Fruit fly (Drosophila melanogaster) whole organism, embryonic: ENCODE data around the gene PolE2.
A peak's percentile ranks its signal among the peaks of the same experiment; 100 is the strongest.

ENCODE experiments used
- B-H1 ChIP-seq: fragments of 200-800 bp; sonication (Bioruptor generic); IDR thresholded peaks from 3 replicates; pipeline ENCODE4 v1.3.6; 2022; ENCODE audit warnings: missing biosample characterization, missing genetic modification characterization
- C15 ChIP-seq: fragments of 200-800 bp; sonication (Bioruptor generic); IDR thresholded peaks from 3 replicates; pipeline ENCODE4 v1.3.6; 2022; ENCODE audit warnings: missing biosample characterization, missing genetic modification characterization
- CG11723 ChIP-seq: fragments of 200-800 bp; sonication (Bioruptor generic); optimal IDR thresholded peaks from 2 replicates; lab custom pipeline; 2017; ENCODE audit warnings: missing biosample characterization, mild to moderate bottlenecking, missing genetic modification characterization
- CG14441 ChIP-seq: fragments of 200-800 bp; sonication (Bioruptor generic); IDR thresholded peaks from 2 replicates; pipeline ENCODE4 v1.3.6; 2022; ENCODE audit warnings: missing biosample characterization, missing genetic modification characterization
- CG1529 ChIP-seq: fragments of 200-800 bp; sonication (Bioruptor generic); optimal IDR thresholded peaks from 3 replicates; lab custom pipeline; 2018; ENCODE audit warnings: missing biosample characterization, missing genetic modification characterization
- CG15479 ChIP-seq: fragments of 200-800 bp; sonication (Bioruptor generic); optimal IDR thresholded peaks from 3 replicates; lab custom pipeline; 2019; ENCODE audit warnings: missing biosample characterization, mild to moderate bottlenecking, missing genetic modification characterization, moderate library complexity
- CG17802 ChIP-seq: fragments of 200-800 bp; sonication (Bioruptor generic); optimal IDR thresholded peaks from 2 replicates; lab custom pipeline; 2018; ENCODE audit warnings: missing biosample characterization, mild to moderate bottlenecking, missing genetic modification characterization, moderate library complexity
- CG30403 ChIP-seq: fragments of 200-800 bp; sonication (Bioruptor generic); optimal IDR thresholded peaks from 3 replicates; lab custom pipeline; 2016; ENCODE audit warnings: missing biosample characterization, missing genetic modification characterization
- CG31365 ChIP-seq: fragments of 200-800 bp; sonication (Bioruptor generic); optimal IDR thresholded peaks from 2 replicates; lab custom pipeline; 2018; ENCODE audit warnings: missing biosample characterization, mild to moderate bottlenecking, missing genetic modification characterization
- CG33557 ChIP-seq: fragments of 200-800 bp; sonication (Bioruptor generic); optimal IDR thresholded peaks from 2 replicates; lab custom pipeline; 2019; ENCODE audit warnings: missing biosample characterization, mild to moderate bottlenecking, missing genetic modification characterization, moderate library complexity
- CG5245 ChIP-seq: fragments of 200-800 bp; sonication (Bioruptor generic); optimal IDR thresholded peaks from 3 replicates; lab custom pipeline; 2016; ENCODE audit warnings: missing biosample characterization, missing genetic modification characterization
- CG6765 ChIP-seq: fragments of 200-800 bp; sonication (Bioruptor generic); optimal IDR thresholded peaks from 3 replicates; lab custom pipeline; 2017; ENCODE audit warnings: missing biosample characterization, mild to moderate bottlenecking, missing genetic modification characterization
- CG7357 ChIP-seq: fragments of 200-800 bp; sonication (Bioruptor generic); IDR thresholded peaks from 3 replicates; pipeline ENCODE4 v1.3.6; 2022; ENCODE audit warnings: missing biosample characterization, missing genetic modification characterization
- CG7928 ChIP-seq: fragments of 200-800 bp; sonication (Bioruptor generic); optimal IDR thresholded peaks from 2 replicates; lab custom pipeline; 2017; ENCODE audit warnings: missing biosample characterization, mild to moderate bottlenecking, missing genetic modification characterization
- CG9817 ChIP-seq: fragments of 200-800 bp; sonication (Bioruptor generic); optimal IDR thresholded peaks from 2 replicates; lab custom pipeline; 2018; ENCODE audit warnings: missing biosample characterization, mild to moderate bottlenecking, missing genetic modification characterization, moderate library complexity
- CTCF ChIP-seq: fragments of 200-800 bp; sonication (Bioruptor generic); optimal IDR thresholded peaks from 2 replicates; lab custom pipeline; 2017; ENCODE audit warnings: missing biosample characterization, mild to moderate bottlenecking, missing genetic modification characterization, moderate library complexity
- Chrac-16 ChIP-seq: fragments of 200-800 bp; sonication (Bioruptor generic); optimal IDR thresholded peaks from 3 replicates; lab custom pipeline; 2016; ENCODE audit warnings: missing biosample characterization, missing genetic modification characterization
- D ChIP-seq, 2 experiments: fragments of 200-800 bp in 1 of 2; fragments of >200 bp in 1 of 2; sonication (Bioruptor generic) in 1 of 2; optimal IDR thresholded peaks; 2 replicates in 1 of 2; 3 replicates in 1 of 2; lab custom pipeline; 2017; ENCODE audit warnings: mild to moderate bottlenecking in 1 of 2, missing biosample characterization in 1 of 2, missing genetic modification characterization in 1 of 2, missing genetic modification reagents in 1 of 2
- Dll ChIP-seq: fragments of 200-800 bp; sonication (Bioruptor generic); IDR thresholded peaks from 4 replicates; pipeline ENCODE4 v1.3.6; 2022; ENCODE audit warnings: missing biosample characterization, missing genetic modification characterization; ENCODE audit not compliant: partially characterized antibody
- Elba2 ChIP-seq: fragments of 200-800 bp; sonication (Bioruptor generic); optimal IDR thresholded peaks from 3 replicates; lab custom pipeline; 2016; ENCODE audit warnings: missing biosample characterization, missing genetic modification characterization
- Fer2 ChIP-seq: fragments of 200-800 bp; sonication (Bioruptor generic); optimal IDR thresholded peaks from 2 replicates; lab custom pipeline; 2018; ENCODE audit warnings: missing biosample characterization, mild to moderate bottlenecking, missing genetic modification characterization, moderate library complexity
- H2.0 ChIP-seq: fragments of 200-800 bp; sonication (Bioruptor generic); IDR thresholded peaks from 2 replicates; pipeline ENCODE4 v1.3.6; 2022; ENCODE audit warnings: missing biosample characterization, missing genetic modification characterization
- Hey ChIP-seq: fragments of 200-800 bp; sonication (Bioruptor generic); optimal IDR thresholded peaks from 3 replicates; lab custom pipeline; 2018; ENCODE audit warnings: missing biosample characterization, mild to moderate bottlenecking, missing genetic modification characterization
- HmgD ChIP-seq: fragments of 200-800 bp; sonication (Bioruptor generic); optimal IDR thresholded peaks from 3 replicates; lab custom pipeline; 2016; ENCODE audit warnings: missing biosample characterization, missing genetic modification characterization
- MBD-R2 ChIP-seq: fragments of 200-800 bp; sonication (Bioruptor generic); IDR thresholded peaks from 2 replicates; pipeline ENCODE4 v1.3.6; 2022; ENCODE audit warnings: missing biosample characterization, missing genetic modification characterization
- MESR4 ChIP-seq: fragments of 200-800 bp; sonication (Bioruptor generic); optimal IDR thresholded peaks from 2 replicates; lab custom pipeline; 2018; ENCODE audit warnings: missing biosample characterization, mild to moderate bottlenecking, missing genetic modification characterization, moderate library complexity
- Mrtf ChIP-seq: fragments of 200-800 bp; sonication (Bioruptor generic); IDR thresholded peaks from 3 replicates; pipeline ENCODE4 v1.3.6; 2022; ENCODE audit warnings: missing biosample characterization, missing genetic modification characterization
- NC2β ChIP-seq: fragments of 200-800 bp; sonication (Bioruptor generic); optimal IDR thresholded peaks from 2 replicates; lab custom pipeline; 2016; ENCODE audit warnings: missing biosample characterization, missing genetic modification characterization
- Sox100B ChIP-seq: fragments of 200-800 bp; sonication (Bioruptor generic); optimal IDR thresholded peaks from 3 replicates; lab custom pipeline; 2018; ENCODE audit warnings: missing biosample characterization, mild to moderate bottlenecking, missing genetic modification characterization
- bab2 ChIP-seq: fragments of 200-800 bp; sonication (Bioruptor generic); optimal IDR thresholded peaks from 2 replicates; lab custom pipeline; 2016; ENCODE audit warnings: missing biosample characterization, missing genetic modification characterization
- btn ChIP-seq: fragments of 200-800 bp; sonication (Bioruptor generic); optimal IDR thresholded peaks from 2 replicates; lab custom pipeline; 2016; ENCODE audit warnings: missing biosample characterization, missing genetic modification characterization
- cas ChIP-seq: fragments of 200-800 bp; sonication (Bioruptor generic); IDR thresholded peaks from 2 replicates; pipeline ENCODE4 v1.3.6; 2022; ENCODE audit warnings: missing biosample characterization, missing genetic modification characterization
- chif ChIP-seq, 2 experiments: fragments of 200-800 bp; sonication (Bioruptor generic); optimal IDR thresholded peaks; 3 replicates each; lab custom pipeline; 2016; ENCODE audit warnings: missing biosample characterization in 2 of 2, missing genetic modification characterization in 2 of 2
- chm ChIP-seq: fragments of 200-800 bp; sonication (Bioruptor generic); IDR thresholded peaks from 2 replicates; pipeline ENCODE4 v1.3.6; 2022; ENCODE audit warnings: missing biosample characterization, missing genetic modification characterization
- crol ChIP-seq: fragments of 200-800 bp; sonication (Bioruptor generic); IDR thresholded peaks from 2 replicates; pipeline ENCODE4 v1.3.6; 2022; ENCODE audit warnings: missing biosample characterization, missing genetic modification characterization
- disco-r ChIP-seq: fragments of 200-800 bp; sonication (Bioruptor generic); optimal IDR thresholded peaks from 2 replicates; lab custom pipeline; 2016; ENCODE audit warnings: missing biosample characterization, missing genetic modification characterization
- emc ChIP-seq: fragments of 200-800 bp; sonication (Bioruptor generic); optimal IDR thresholded peaks from 2 replicates; lab custom pipeline; 2016; ENCODE audit warnings: missing biosample characterization, missing genetic modification characterization
- fd96Cb ChIP-seq: fragments of 200-800 bp; sonication (Bioruptor generic); optimal IDR thresholded peaks from 2 replicates; lab custom pipeline; 2018; ENCODE audit warnings: missing biosample characterization, mild to moderate bottlenecking, missing genetic modification characterization, moderate library complexity
- gem ChIP-seq: fragments of 200-800 bp; sonication (Bioruptor generic); optimal IDR thresholded peaks from 2 replicates; lab custom pipeline; 2019; ENCODE audit warnings: missing biosample characterization, mild to moderate bottlenecking, missing genetic modification characterization, moderate library complexity
- gsb ChIP-seq: fragments of 200-800 bp; sonication (Bioruptor generic); IDR thresholded peaks from 2 replicates; pipeline ENCODE4 v1.3.6; 2022; ENCODE audit warnings: missing biosample characterization, missing genetic modification characterization
- h ChIP-seq: fragments of >200 bp; optimal IDR thresholded peaks from 2 replicates; lab custom pipeline; 2017
- kay ChIP-seq: fragments of 200-800 bp; sonication (Bioruptor generic); optimal IDR thresholded peaks from 2 replicates; lab custom pipeline; 2016; ENCODE audit warnings: missing biosample characterization, missing genetic modification characterization
- mam ChIP-seq: fragments of 200-800 bp; sonication (Bioruptor generic); optimal IDR thresholded peaks from 3 replicates; lab custom pipeline; 2016; ENCODE audit warnings: missing biosample characterization, missing genetic modification characterization
- nau ChIP-seq: fragments of 200-800 bp; sonication (Bioruptor generic); optimal IDR thresholded peaks from 3 replicates; lab custom pipeline; 2017; ENCODE audit warnings: missing biosample characterization, mild to moderate bottlenecking, missing genetic modification characterization, missing genetic modification reagents
- sc ChIP-seq, 3 experiments: fragments of >200 bp in 2 of 3; fragments of 200-800 bp in 1 of 3; sonication (Bioruptor generic) in 1 of 3; optimal IDR thresholded peaks; 2 replicates in 2 of 3; 3 replicates in 1 of 3; lab custom pipeline; 2017; ENCODE audit warnings: mild to moderate bottlenecking in 1 of 3, missing biosample characterization in 1 of 3, missing genetic modification characterization in 1 of 3, missing genetic modification reagents in 1 of 3
- sima ChIP-seq: fragments of 200-800 bp; sonication (Bioruptor generic); optimal IDR thresholded peaks from 2 replicates; lab custom pipeline; 2016; ENCODE audit warnings: missing biosample characterization, missing genetic modification characterization
- stwl ChIP-seq: fragments of 200-800 bp; sonication (Bioruptor generic); optimal IDR thresholded peaks from 3 replicates; lab custom pipeline; 2018; ENCODE audit warnings: missing biosample characterization, mild to moderate bottlenecking, missing genetic modification characterization, moderate library complexity
- tap ChIP-seq: fragments of 200-800 bp; optimal IDR thresholded peaks from 3 replicates; lab custom pipeline; 2019; ENCODE audit warnings: missing biosample characterization, mild to moderate bottlenecking, missing genetic modification characterization, moderate library complexity
- tll ChIP-seq, 2 experiments: fragments of 200-800 bp in 1 of 2; fragments of >200 bp in 1 of 2; sonication (Bioruptor generic) in 1 of 2; optimal IDR thresholded peaks; 2 replicates each; lab custom pipeline; 2017 to 2019; ENCODE audit warnings: missing biosample characterization in 2 of 2, missing genetic modification characterization in 2 of 2, mild to moderate bottlenecking in 1 of 2, moderate library complexity in 1 of 2
- twi ChIP-seq: fragments of 200-800 bp; optimal IDR thresholded peaks from 2 replicates; lab custom pipeline; 2019; ENCODE audit warnings: missing biosample characterization, mild to moderate bottlenecking, missing genetic modification characterization, moderate library complexity
- zen2 ChIP-seq: fragments of 200-800 bp; sonication (Bioruptor generic); IDR thresholded peaks from 3 replicates; pipeline ENCODE4 v1.3.6; 2022; ENCODE audit warnings: missing biosample characterization, missing genetic modification characterization; ENCODE audit not compliant: partially characterized antibody

Gene PolE2

DNA sequence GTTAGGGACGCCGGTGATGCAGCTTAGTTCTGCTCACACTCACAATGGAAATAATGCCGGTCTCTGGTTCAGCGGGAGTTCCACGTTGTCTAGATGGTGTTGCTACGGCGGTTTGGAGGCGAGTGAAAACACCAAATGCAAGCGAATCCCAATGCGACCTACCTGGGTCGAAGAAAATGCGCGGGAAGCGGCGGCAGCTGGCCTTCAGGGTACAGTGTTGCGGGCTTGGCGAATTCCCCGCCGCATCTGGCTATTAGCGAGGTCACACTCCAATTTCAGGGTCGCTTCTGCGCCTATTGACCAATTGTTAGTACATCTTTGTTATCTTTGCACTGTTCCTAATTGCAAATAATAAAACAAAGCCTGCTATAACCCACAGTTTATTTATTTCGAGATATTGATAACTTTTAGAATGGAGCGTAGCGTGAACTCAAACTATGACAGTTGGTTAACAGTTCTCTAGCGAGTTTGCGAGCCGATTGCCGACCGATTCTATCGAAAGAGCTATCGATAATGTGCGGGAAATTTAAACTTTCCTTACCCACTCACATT is 35.2 kb upstream of the PolE2 start, which contains the start of gene Rcc1 (continued):
- TF ChIP-seq sima (GFP tag; lab: Kevin White, UChicago) = no peak
- peak; percentile 75 for TF ChIP-seq Dll (GFP tag; lab: Robert Waterston, UW)
- TF ChIP-seq gsb (GFP tag; lab: Robert Waterston, UW) = no peak
- peak; percentile 72 for TF ChIP-seq D (optimal IDR thresholded peaks at IDR 0.05; lab: Kevin White, UChicago)
- no peak for TF ChIP-seq D (GFP tag; optimal IDR thresholded peaks at IDR 0.05; lab: Kevin White, UChicago)
- TF ChIP-seq gem = no peak
- TF ChIP-seq tll (GFP tag; optimal IDR thresholded peaks at IDR 0.05; lab: Kevin White, UChicago) = peak in 1 of 2 experiments; percentile 77
- TF ChIP-seq CG7357 (GFP tag; lab: Robert Waterston, UW) = no peak
- no peak for TF ChIP-seq mam
- no peak for TF ChIP-seq CG9817
- TF ChIP-seq CG5245 (GFP tag; lab: Kevin White, UChicago) = no peak
- no peak for TF ChIP-seq C15 (GFP tag; lab: Robert Waterston, UW)
- no peak for TF ChIP-seq H2.0 (GFP tag; lab: Robert Waterston, UW)
- no peak for TF ChIP-seq CG17802 (tag; lab: Kevin White, UChicago)
- TF ChIP-seq kay (GFP tag; lab: Kevin White, UChicago) = no peak
- TF ChIP-seq stwl (tag; lab: Kevin White, UChicago) = peak; percentile 52
- peak; percentile 49; the same call in 1 of the 2 replicates for TF ChIP-seq crol (GFP tag; lab: Robert Waterston, UW)
- no peak for TF ChIP-seq B-H1
- no peak for TF ChIP-seq CG11723 (GFP tag; lab: Kevin White, UChicago)
- TF ChIP-seq MESR4 = peak; percentile 61
- no peak for TF ChIP-seq CG6765 (GFP tag; lab: Kevin White, UChicago)
- TF ChIP-seq emc = no peak
- peak; percentile 64 for TF ChIP-seq CTCF (GFP tag; lab: Kevin White, UChicago)
- TF ChIP-seq CG14441 (GFP tag; lab: Robert Waterston, UW) = no peak
- no peak for TF ChIP-seq Sox100B (GFP tag; lab: Kevin White, UChicago)
- no peak for TF ChIP-seq CG1529 (GFP tag; lab: Kevin White, UChicago)
- TF ChIP-seq disco-r (GFP tag; lab: Kevin White, UChicago) = no peak
- no peak for TF ChIP-seq sc (optimal IDR thresholded peaks at IDR 0.05; lab: Kevin White, UChicago)
- TF ChIP-seq sc (GFP tag; optimal IDR thresholded peaks at IDR 0.05; lab: Kevin White, UChicago) = no peak
- TF ChIP-seq CG31365 (tag; lab: Kevin White, UChicago) = no peak
- no peak for TF ChIP-seq fd96Cb (tag; lab: Kevin White, UChicago)
- peak; percentile 75 for TF ChIP-seq HmgD
- TF ChIP-seq Hey (tag; lab: Kevin White, UChicago) = no peak
- no peak for TF ChIP-seq btn (GFP tag; lab: Kevin White, UChicago)
- TF ChIP-seq Fer2 (tag; lab: Kevin White, UChicago) = no peak
- TF ChIP-seq MBD-R2 (GFP tag; lab: Robert Waterston, UW) = peak; percentile 72
- no peak for TF ChIP-seq chm
- TF ChIP-seq CG15479 (GFP tag; lab: Kevin White, UChicago) = no peak
- no peak for TF ChIP-seq cas (GFP tag; lab: Robert Waterston, UW)
- no peak for TF ChIP-seq Chrac-16 (GFP tag; lab: Kevin White, UChicago)
- TF ChIP-seq chif (GFP tag; optimal IDR thresholded peaks at IDR 0.05; lab: Kevin White, UChicago) = no peak
- peak; percentile 83 for TF ChIP-seq Elba2 (GFP tag; lab: Kevin White, UChicago)
- no peak; the same call in 2 of the 3 replicates for TF ChIP-seq zen2
- no peak for TF ChIP-seq CG30403 (GFP tag; lab: Kevin White, UChicago)
- no peak for TF ChIP-seq nau (GFP tag; lab: Kevin White, UChicago)
- TF ChIP-seq NC2β (GFP tag; lab: Kevin White, UChicago) = peak; percentile 21
- TF ChIP-seq CG33557 (GFP tag; lab: Kevin White, UChicago) = no peak
- no peak for TF ChIP-seq tap (tag; lab: Kevin White, UChicago)
- TF ChIP-seq bab2 (GFP tag; lab: Kevin White, UChicago) = no peak
- TF ChIP-seq twi = peak; percentile 20
- no peak for TF ChIP-seq h (lab: Kevin White, UChicago)
- TF ChIP-seq Mrtf = no peak
- peak; percentile 16 for TF ChIP-seq CG7928 (GFP tag; lab: Kevin White, UChicago)
